Fruit fly (Drosophila melanogaster) whole organism, embryonic: ENCODE data around the gene Sas-6.

Experiments
- Awh ChIP-seq: fragments of 200-800 bp; sonication (Bioruptor generic); IDR thresholded peaks from 2 replicates; pipeline ENCODE4, ENCODE4 v1.3.6; 2022; ENCODE audit warnings: missing biosample characterization, missing genetic modification characterization
- CG10147 ChIP-seq: fragments of 200-800 bp; sonication (Bioruptor generic); optimal IDR thresholded peaks from 2 replicates; lab custom pipeline; 2019; ENCODE audit warnings: missing biosample characterization, mild to moderate bottlenecking, missing genetic modification characterization, moderate library complexity
- CG10274 ChIP-seq: fragments of 200-800 bp; sonication (Bioruptor generic); optimal IDR thresholded peaks from 3 replicates; lab custom pipeline; 2017; ENCODE audit warnings: missing biosample characterization, mild to moderate bottlenecking, missing genetic modification characterization
- CG14014 ChIP-seq: fragments of 200-800 bp; sonication (Bioruptor generic); IDR thresholded peaks from 2 replicates; pipeline ENCODE4 v1.3.6; 2022; ENCODE audit warnings: missing biosample characterization, missing genetic modification characterization
- CG15601 ChIP-seq: fragments of 200-800 bp; sonication (Bioruptor generic); optimal IDR thresholded peaks from 3 replicates; lab custom pipeline; 2019; ENCODE audit warnings: missing biosample characterization, mild to moderate bottlenecking, missing genetic modification characterization, moderate library complexity
- CG15696 ChIP-seq: fragments of 200-800 bp; sonication (Bioruptor generic); optimal IDR thresholded peaks from 2 replicates; lab custom pipeline; 2019; ENCODE audit warnings: missing biosample characterization, mild to moderate bottlenecking, missing genetic modification characterization, moderate library complexity
- CG17359 ChIP-seq: fragments of 200-800 bp; sonication (Bioruptor generic); optimal IDR thresholded peaks from 3 replicates; lab custom pipeline; 2018; ENCODE audit warnings: missing biosample characterization, mild to moderate bottlenecking, missing genetic modification characterization, moderate library complexity
- CG17361 ChIP-seq: fragments of 200-800 bp; sonication (Bioruptor generic); IDR thresholded peaks from 3 replicates; pipeline ENCODE4 v1.3.6; 2022; ENCODE audit warnings: missing biosample characterization, missing genetic modification characterization
- CG17612 ChIP-seq: fragments of 200-800 bp; sonication (Bioruptor generic); IDR thresholded peaks from 2 replicates; pipeline ENCODE4 v1.3.6; 2022; ENCODE audit warnings: missing biosample characterization, missing genetic modification characterization
- CG18011 ChIP-seq: fragments of 200-800 bp; sonication (Bioruptor generic); optimal IDR thresholded peaks from 2 replicates; lab custom pipeline; 2017; ENCODE audit warnings: missing biosample characterization, missing genetic modification characterization, mild to moderate bottlenecking, moderate library complexity, missing genotype
- CG18599 ChIP-seq: fragments of 200-800 bp; sonication (Bioruptor generic); optimal IDR thresholded peaks from 3 replicates; lab custom pipeline; 2017; ENCODE audit warnings: missing biosample characterization, missing genetic modification characterization, mild to moderate bottlenecking, moderate library complexity, missing genetic modification reagents
- CG2129 ChIP-seq: fragments of 200-800 bp; sonication (Bioruptor generic); IDR thresholded peaks from 2 replicates; pipeline ENCODE4 v1.3.6; 2022; ENCODE audit warnings: missing biosample characterization, missing genetic modification characterization; ENCODE audit not compliant: partially characterized antibody
- CG2678 ChIP-seq: fragments of 200-800 bp; sonication (Bioruptor generic); optimal IDR thresholded peaks from 3 replicates; lab custom pipeline; 2019; ENCODE audit warnings: missing biosample characterization, mild to moderate bottlenecking, missing genetic modification characterization, moderate library complexity
- CG2889 ChIP-seq: fragments of 200-800 bp; sonication (Bioruptor generic); IDR thresholded peaks from 3 replicates; pipeline ENCODE4 v1.3.6; 2022; ENCODE audit warnings: missing biosample characterization, missing genetic modification characterization
- CG3281 ChIP-seq: fragments of 200-800 bp; sonication (Bioruptor generic); optimal IDR thresholded peaks from 3 replicates; lab custom pipeline; 2017; ENCODE audit warnings: missing biosample characterization, mild to moderate bottlenecking, missing genetic modification characterization
- CG34422 ChIP-seq: fragments of 200-800 bp; sonication (Bioruptor generic); IDR thresholded peaks from 3 replicates; pipeline ENCODE4 v1.3.6; 2022; ENCODE audit warnings: missing biosample characterization, missing genetic modification characterization
- CG3726 ChIP-seq: fragments of 200-800 bp; sonication (Bioruptor generic); IDR thresholded peaks from 3 replicates; pipeline ENCODE4, ENCODE4 v1.3.6; 2022; ENCODE audit warnings: missing biosample characterization, missing genetic modification characterization
- CG6654 ChIP-seq: fragments of 200-800 bp; sonication (Bioruptor generic); optimal IDR thresholded peaks from 2 replicates; lab custom pipeline; 2017; ENCODE audit warnings: missing biosample characterization, mild to moderate bottlenecking, missing genetic modification characterization
- CG7786 ChIP-seq: fragments of 200-800 bp; sonication (Bioruptor generic); optimal IDR thresholded peaks from 2 replicates; lab custom pipeline; 2016; ENCODE audit warnings: missing biosample characterization, missing genetic modification characterization
- CG7987 ChIP-seq: fragments of 200-800 bp; sonication (Bioruptor generic); optimal IDR thresholded peaks from 2 replicates; lab custom pipeline; 2018; ENCODE audit warnings: missing biosample characterization, mild to moderate bottlenecking, missing genetic modification characterization, moderate library complexity
- CG8765 ChIP-seq: fragments of 200-800 bp; sonication (Bioruptor generic); IDR thresholded peaks from 2 replicates; pipeline ENCODE4 v1.3.6; 2022; ENCODE audit warnings: missing biosample characterization, missing genetic modification characterization
- CTCF ChIP-seq: fragments of 200-800 bp; sonication (Bioruptor generic); optimal IDR thresholded peaks from 2 replicates; lab custom pipeline; 2017; ENCODE audit warnings: missing biosample characterization, mild to moderate bottlenecking, missing genetic modification characterization, moderate library complexity
- CoRest ChIP-seq: fragments of 200-800 bp; sonication (Bioruptor generic); optimal IDR thresholded peaks from 3 replicates; lab custom pipeline; 2018; ENCODE audit warnings: missing biosample characterization, mild to moderate bottlenecking, missing genetic modification characterization, moderate library complexity
- D19B ChIP-seq: fragments of 200-800 bp; sonication (Bioruptor generic); optimal IDR thresholded peaks from 2 replicates; lab custom pipeline; 2017; ENCODE audit warnings: missing biosample characterization, mild to moderate bottlenecking, missing genetic modification characterization
- Doc2 ChIP-seq: fragments of 200-800 bp; sonication (Bioruptor generic); IDR thresholded peaks from 2 replicates; pipeline ENCODE4 v1.3.6; 2022; ENCODE audit warnings: missing biosample characterization, missing genetic modification characterization
- Ets65A ChIP-seq: fragments of 200-800 bp; sonication (Bioruptor generic); peaks from one replicate; lab custom pipeline; 2016; ENCODE audit warnings: missing biosample characterization, missing genetic modification characterization
- GATAe ChIP-seq: fragments of 200-800 bp; sonication (Bioruptor generic); conservative IDR thresholded peaks from 2 replicates; pipeline ENCODE4 v1.3.6; 2022; ENCODE audit warnings: missing biosample characterization, missing genetic modification characterization
- Hand ChIP-seq: fragments of 200-800 bp; sonication (Bioruptor generic); optimal IDR thresholded peaks from 2 replicates; lab custom pipeline; 2017; ENCODE audit warnings: mild to moderate bottlenecking, missing biosample characterization, missing genetic modification reagents, missing genetic modification characterization
- Hey ChIP-seq: fragments of 200-800 bp; sonication (Bioruptor generic); optimal IDR thresholded peaks from 3 replicates; lab custom pipeline; 2018; ENCODE audit warnings: missing biosample characterization, mild to moderate bottlenecking, missing genetic modification characterization
- NFAT ChIP-seq: fragments of 200-800 bp; sonication (Bioruptor generic); IDR thresholded peaks from 2 replicates; pipeline ENCODE4 v1.3.6; 2022; ENCODE audit warnings: missing biosample characterization, missing genetic modification characterization
- Neu2 ChIP-seq: fragments of 200-800 bp; sonication (Bioruptor generic); optimal IDR thresholded peaks from 3 replicates; lab custom pipeline; 2016; ENCODE audit warnings: missing biosample characterization, missing genetic modification characterization, borderline replicate concordance
- Ssrp ChIP-seq: fragments of 200-800 bp; sonication (Bioruptor generic); optimal IDR thresholded peaks from 2 replicates; lab custom pipeline; 2018; ENCODE audit warnings: missing biosample characterization, mild to moderate bottlenecking, missing genetic modification characterization, moderate library complexity
- cg ChIP-seq: fragments of 200-800 bp; sonication (Bioruptor generic); optimal IDR thresholded peaks from 3 replicates; lab custom pipeline; 2019; ENCODE audit warnings: missing biosample characterization, mild to moderate bottlenecking, missing genetic modification characterization, moderate library complexity
- dan ChIP-seq: fragments of 200-800 bp; sonication (Bioruptor generic); IDR thresholded peaks from 2 replicates; pipeline ENCODE4 v1.3.6; 2022; ENCODE audit warnings: missing biosample characterization, missing genetic modification characterization
- esg ChIP-seq: fragments of 200-800 bp; sonication (Bioruptor generic); conservative IDR thresholded peaks from 2 replicates; pipeline ENCODE4 v1.3.6; 2022; ENCODE audit warnings: missing biosample characterization, missing genetic modification characterization
- exex ChIP-seq: fragments of 200-800 bp; sonication (Bioruptor generic); optimal IDR thresholded peaks from 4 replicates; lab custom pipeline; 2018; ENCODE audit warnings: missing biosample characterization, mild to moderate bottlenecking, missing genetic modification characterization, moderate library complexity
- grn ChIP-seq: fragments of 200-800 bp; sonication (Bioruptor generic); optimal IDR thresholded peaks from 3 replicates; lab custom pipeline; 2017; ENCODE audit warnings: missing biosample characterization, missing genetic modification characterization
- ham ChIP-seq: fragments of 200-800 bp; sonication (Bioruptor generic); IDR thresholded peaks from 2 replicates; pipeline ENCODE4 v1.3.6; 2022; ENCODE audit warnings: missing biosample characterization, missing genetic modification characterization
- ind ChIP-seq: fragments of 200-800 bp; sonication (Bioruptor generic); optimal IDR thresholded peaks from 3 replicates; lab custom pipeline; 2016; ENCODE audit warnings: missing biosample characterization, missing genetic modification characterization
- jumu ChIP-seq: fragments of 200-800 bp; sonication (Bioruptor generic); optimal IDR thresholded peaks from 3 replicates; lab custom pipeline; 2016; ENCODE audit warnings: missing biosample characterization, missing genetic modification characterization
- kni ChIP-seq: fragments of 200-800 bp; sonication (Bioruptor generic); optimal IDR thresholded peaks from 3 replicates; lab custom pipeline; 2017; ENCODE audit warnings: mild to moderate bottlenecking, missing biosample characterization, missing genetic modification reagents, missing genetic modification characterization
- lab ChIP-seq: fragments of 200-800 bp; sonication (Bioruptor generic); optimal IDR thresholded peaks from 3 replicates; lab custom pipeline; 2017; ENCODE audit warnings: missing biosample characterization, missing genetic modification characterization, mild to moderate bottlenecking, moderate library complexity, missing genetic modification reagents
- p53 ChIP-seq: fragments of 200-800 bp; sonication (Bioruptor generic); optimal IDR thresholded peaks from 2 replicates; lab custom pipeline; 2016; ENCODE audit warnings: missing biosample characterization, missing genetic modification characterization
- pita ChIP-seq: fragments of 200-800 bp; sonication (Bioruptor generic); optimal IDR thresholded peaks from 2 replicates; lab custom pipeline; 2017; ENCODE audit warnings: missing biosample characterization, mild to moderate bottlenecking, missing genetic modification characterization
- ranshi ChIP-seq: fragments of 200-800 bp; sonication (Bioruptor generic); IDR thresholded peaks from 2 replicates; pipeline ENCODE4 v1.3.6; 2022; ENCODE audit warnings: missing biosample characterization, missing genetic modification characterization
- sens ChIP-seq: fragments of 200-800 bp; sonication (Bioruptor generic); peaks from one replicate; lab custom pipeline; 2016; ENCODE audit warnings: missing biosample characterization, missing genetic modification characterization
- sisA ChIP-seq: fragments of 200-800 bp; sonication (Bioruptor generic); IDR thresholded peaks from 2 replicates; pipeline ENCODE4 v1.3.6; 2022; ENCODE audit warnings: missing biosample characterization, missing genetic modification characterization
- tap ChIP-seq: fragments of 200-800 bp; optimal IDR thresholded peaks from 3 replicates; lab custom pipeline; 2019; ENCODE audit warnings: missing biosample characterization, mild to moderate bottlenecking, missing genetic modification characterization, moderate library complexity
- toy ChIP-seq: fragments of 200-800 bp; sonication (Bioruptor generic); IDR thresholded peaks from 2 replicates; pipeline ENCODE4 v1.3.6; 2022; ENCODE audit warnings: missing biosample characterization, missing genetic modification characterization
- trh ChIP-seq: fragments of 200-800 bp; sonication (Bioruptor generic); optimal IDR thresholded peaks from 2 replicates; lab custom pipeline; 2016; ENCODE audit warnings: missing biosample characterization, missing genetic modification characterization
- wek ChIP-seq: fragments of 200-800 bp; sonication (Bioruptor generic); optimal IDR thresholded peaks from 3 replicates; lab custom pipeline; 2018; ENCODE audit warnings: missing biosample characterization, mild to moderate bottlenecking, missing genetic modification characterization, moderate library complexity

Sas-6 gene

DNA sequence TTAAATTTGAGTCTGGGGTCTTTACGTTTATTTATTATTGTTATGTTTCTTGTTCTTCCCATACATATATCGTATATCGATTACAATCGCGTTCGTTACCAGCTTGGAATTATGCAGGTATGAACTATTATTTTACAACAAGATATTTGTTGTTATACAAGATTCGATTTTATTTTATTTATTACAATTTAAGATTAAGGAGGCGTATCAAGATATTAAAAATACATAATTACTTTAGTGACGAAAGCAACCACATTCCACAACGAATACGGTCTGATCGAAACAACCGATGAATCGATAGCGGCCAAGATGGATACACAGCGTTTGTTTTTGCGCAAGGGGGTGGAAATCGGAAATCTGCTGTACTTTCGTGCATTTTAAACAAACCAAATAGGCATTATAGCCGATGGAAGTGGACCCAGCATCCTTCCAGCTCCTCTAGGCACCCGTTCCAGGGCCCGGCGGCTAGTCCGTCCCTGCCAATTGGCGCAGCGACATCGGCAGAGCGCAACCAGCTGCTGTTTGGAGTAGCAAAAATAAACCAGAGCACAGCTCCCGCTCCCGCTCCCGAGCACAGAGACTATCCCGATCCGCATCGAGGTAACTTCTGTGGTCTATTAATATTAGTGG is 2.6 kb downstream of the Sas-6 start, which contains the start of the genes CG15525 and CG11504 (continued):
- TF ChIP-seq CG8765 (GFP tag; lab: Robert Waterston, UW) (no peak), CG3281 (no peak), GATAe (GFP tag; lab: Robert Waterston, UW) (no peak), CTCF (no peak), CG34422 (GFP tag; lab: Robert Waterston, UW) (peak; percentile 79; the same call in 2 of the 3 replicates), CG2889 (GFP tag; lab: Robert Waterston, UW) (no peak), Ets65A (GFP tag; lab: Kevin White, UChicago) (peak; percentile 96), wek (no peak), CG18011 (GFP tag; lab: Kevin White, UChicago) (no peak), CG17612 (GFP tag; lab: Robert Waterston, UW) (no peak), CG3726 (GFP tag; lab: Robert Waterston, UW) (no peak), exex (tag; lab: Kevin White, UChicago) (no peak), ranshi (GFP tag; lab: Robert Waterston, UW) (peak; percentile 58), CG6654 (GFP tag; lab: Kevin White, UChicago) (no peak), CG2678 (tag; lab: Kevin White, UChicago) (no peak), grn (GFP tag; lab: Kevin White, UChicago) (no peak), dan (GFP tag; lab: Robert Waterston, UW) (no peak), jumu (GFP tag; lab: Kevin White, UChicago) (peak; percentile 18), tap (tag; lab: Kevin White, UChicago) (no peak), esg (GFP tag; lab: Robert Waterston, UW) (peak; percentile 72), NFAT (GFP tag; lab: Robert Waterston, UW) (peak; percentile 52; the same call in 1 of the 2 replicates), CG10274 (no peak), CG17359 (tag; lab: Kevin White, UChicago) (peak; percentile 45), Neu2 (GFP tag; lab: Kevin White, UChicago) (no peak), lab (GFP tag; lab: Kevin White, UChicago) (no peak), CoRest (tag; lab: Kevin White, UChicago) (peak; percentile 50), CG2129 (peak; percentile 78), CG14014 (GFP tag; lab: Robert Waterston, UW) (peak; percentile 54), Hey (tag; lab: Kevin White, UChicago) (no peak), Doc2 (GFP tag; lab: Robert Waterston, UW) (no peak), CG7786 (GFP tag; lab: Kevin White, UChicago) (peak; percentile 37), toy (GFP tag; lab: Robert Waterston, UW) (no peak), kni (no peak), ham (no peak), ind (peak; percentile 67), CG18599 (GFP tag; lab: Kevin White, UChicago) (no peak), CG7987 (GFP tag; lab: Kevin White, UChicago) (no peak), D19B (no peak), Awh (GFP tag; lab: Robert Waterston, UW) (no peak), CG10147 (GFP tag; lab: Kevin White, UChicago) (no peak), CG15696 (tag; lab: Kevin White, UChicago) (no peak), sens (GFP tag; lab: Kevin White, UChicago) (peak; percentile 96), CG17361 (GFP tag; lab: Robert Waterston, UW) (no peak; the same call in 1 of the 3 replicates), pita (GFP tag; lab: Kevin White, UChicago) (no peak), trh (GFP tag; lab: Kevin White, UChicago) (no peak), Hand (no peak), p53 (GFP tag; lab: Kevin White, UChicago) (no peak), CG15601 (peak; percentile 29), Ssrp (peak; percentile 29), cg (GFP tag; lab: Kevin White, UChicago) (no peak), sisA (GFP tag; lab: Robert Waterston, UW) (peak; percentile 80)
